Worm (Caenorhabditis elegans) whole organism, L1 larva: ENCODE data around the gene F38H4.3.

Experiments
- sptf-1 ChIP-seq: fragments of 150-350 bp; optimal IDR thresholded peaks from 2 replicates; lab custom pipeline; 2014; ENCODE audit warnings: missing biosample characterization, missing genetic modification characterization
- tbx-2 ChIP-seq: sonication (generic microtip); optimal IDR thresholded peaks from 2 replicates; lab custom pipeline; 2016; ENCODE audit warnings: missing genetic modification characterization, missing compliant biosample characterization

DNA sequence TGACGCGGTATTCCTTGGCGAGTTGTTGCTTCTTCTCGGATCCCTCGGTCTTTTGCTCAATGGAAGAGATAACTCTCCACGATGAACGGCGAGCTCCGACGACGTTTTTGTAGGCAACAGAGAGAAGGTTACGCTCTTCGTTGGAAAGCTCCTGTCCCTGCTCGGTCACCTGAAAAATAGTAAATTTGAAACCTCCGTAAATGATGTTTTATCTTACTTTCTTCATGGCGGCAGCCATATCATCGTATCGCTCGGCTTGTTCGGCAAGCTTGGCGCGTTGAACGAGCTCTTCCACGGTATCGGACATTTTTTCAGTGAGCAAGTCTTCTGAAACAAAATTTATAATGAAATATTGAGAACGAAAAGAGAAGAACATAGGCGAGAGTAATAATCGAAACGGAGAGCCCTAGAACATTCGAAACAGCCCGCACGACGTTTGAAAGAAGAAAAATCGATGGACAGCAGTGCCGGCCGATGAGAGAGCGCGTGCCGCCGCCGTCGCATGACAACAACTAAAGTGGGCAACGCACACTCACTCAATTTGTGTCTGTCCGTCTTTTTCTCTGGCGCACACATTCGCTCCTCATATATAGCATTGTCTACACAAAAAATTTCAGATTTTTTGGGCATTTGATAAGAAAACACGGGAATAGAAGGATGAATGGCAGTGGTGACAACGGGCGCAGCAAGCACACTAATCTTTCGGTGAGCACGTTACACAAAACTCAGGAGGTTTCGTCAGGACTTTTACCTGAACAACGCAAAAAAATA lies 20.4 kb upstream of the F38H4.3 start, which contains the start of the genes par-5 and M117.3:
- TF ChIP-seq tbx-2 (tag; lab: Kevin White, UChicago) (peak; percentile 71), sptf-1 (tag; lab: Kevin White, UChicago) (no peak)
